Fruit fly (Drosophila melanogaster): Measurements from ENCODE around the gene Mnt.

Mnt gene

DNA sequence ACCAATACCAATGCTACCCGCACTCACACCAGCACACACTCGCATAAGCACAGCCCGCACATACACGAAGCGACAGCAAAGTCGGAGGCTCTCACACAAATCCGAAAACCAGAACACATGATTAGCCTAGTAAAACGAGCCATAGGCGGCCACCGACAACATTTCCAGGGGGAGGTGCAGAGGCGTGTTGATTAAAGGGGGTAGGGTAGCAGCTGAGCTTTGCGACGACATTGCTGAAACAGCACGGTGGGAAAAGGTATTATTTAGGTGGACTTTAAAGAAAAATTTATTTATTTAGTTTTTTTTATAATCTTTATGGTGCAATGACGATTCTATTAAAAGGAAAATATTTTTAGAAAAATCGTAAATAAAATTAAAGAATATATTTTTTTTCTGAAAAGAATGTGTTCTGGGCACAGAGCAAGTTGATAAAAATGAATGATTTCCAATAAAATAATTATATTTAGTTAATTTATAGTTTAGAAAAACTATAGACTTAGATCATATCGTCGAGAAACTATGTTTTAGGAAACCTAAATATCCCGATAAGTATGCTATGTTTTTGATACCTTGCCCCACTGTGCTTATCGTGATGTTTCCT lies 72.4 kb downstream of the Mnt start (continued):
- TF ChIP-seq insv (GFP tag; optimal IDR thresholded peaks at IDR 0.05), result peak in 1 of 2 experiments; percentile 35
- peak; percentile 96 for TF ChIP-seq CG12659 (GFP tag; optimal IDR thresholded peaks at IDR 0.05)
- TF ChIP-seq sc (optimal IDR thresholded peaks at IDR 0.05), result no peak
- TF ChIP-seq sc (GFP tag; optimal IDR thresholded peaks at IDR 0.05), result peak; percentile 86
- no peak for TF ChIP-seq nerfin-2 (GFP tag; IDR thresholded peaks at IDR 0.05; ENCODE audit: partially characterized antibody)
- TF ChIP-seq CG1792 (GFP tag; optimal IDR thresholded peaks at IDR 0.05), result no peak
- no peak for TF ChIP-seq CG13624 (GFP tag; optimal IDR thresholded peaks at IDR 0.05)
- TF ChIP-seq CG18262 (tag; optimal IDR thresholded peaks at IDR 0.05), result peak; percentile 96
- no peak for TF ChIP-seq CG1024 (GFP tag; IDR thresholded peaks at IDR 0.05)
- no peak for TF ChIP-seq bab2 (GFP tag; optimal IDR thresholded peaks at IDR 0.05)
- TF ChIP-seq CG4328 (GFP tag; optimal IDR thresholded peaks at IDR 0.05), result peak; percentile 86
- TF ChIP-seq Ssrp (tag; optimal IDR thresholded peaks at IDR 0.05), result peak; percentile 84
- peak; percentile 22 for TF ChIP-seq Lhr (GFP tag; optimal IDR thresholded peaks at IDR 0.05)
- TF ChIP-seq MBD-R2 (GFP tag; IDR thresholded peaks at IDR 0.05), result peak; percentile 34; the same call in 1 of the 2 replicates
- peak; percentile 45 for TF ChIP-seq Oaz (GFP tag; IDR thresholded peaks at IDR 0.05)
- TF ChIP-seq row (GFP tag; IDR thresholded peaks at IDR 0.05), result peak; percentile 73
- TF ChIP-seq stc (GFP tag; IDR thresholded peaks at IDR 0.05), result peak; percentile 65
- TF ChIP-seq peb (GFP tag; IDR thresholded peaks at IDR 0.05), result peak; percentile 63; the same call in 1 of the 2 replicates
- TF ChIP-seq gt (GFP tag; IDR thresholded peaks at IDR 0.05), result peak; percentile 27; the same call in 1 of the 2 replicates
- TF ChIP-seq CG3726 (GFP tag; IDR thresholded peaks at IDR 0.05), result peak; percentile 87; the same call in 2 of the 3 replicates
- no peak for TF ChIP-seq pho (GFP tag; optimal IDR thresholded peaks at IDR 0.05)
- TF ChIP-seq Mrtf (GFP tag; IDR thresholded peaks at IDR 0.05), result peak; percentile 26; the same call in 1 of the 3 replicates
- TF ChIP-seq tna (GFP tag; IDR thresholded peaks at IDR 0.05; ENCODE audit: partially characterized antibody), result no peak
- peak; percentile 70 for TF ChIP-seq CG33557 (GFP tag; optimal IDR thresholded peaks at IDR 0.05)
- no peak for TF ChIP-seq HmgD (GFP tag; optimal IDR thresholded peaks at IDR 0.05)
- peak; percentile 87 for TF ChIP-seq HHEX (GFP tag; optimal IDR thresholded peaks at IDR 0.05)
- no peak for TF ChIP-seq CG4360 (GFP tag; IDR thresholded peaks at IDR 0.05)
- TF ChIP-seq ci (GFP tag; IDR thresholded peaks at IDR 0.05), result peak; percentile 44
- TF ChIP-seq CG15601 (tag; optimal IDR thresholded peaks at IDR 0.05), result peak; percentile 80
- TF ChIP-seq CG7556 (GFP tag; optimal IDR thresholded peaks at IDR 0.05), result peak; percentile 97
- no peak for TF ChIP-seq Myb (GFP tag; optimal IDR thresholded peaks at IDR 0.05)
- TF ChIP-seq lmd (GFP tag; IDR thresholded peaks at IDR 0.05), result no peak; the same call in none of the 2 replicates
- peak; percentile 21 for TF ChIP-seq CG17568 (GFP tag; optimal IDR thresholded peaks at IDR 0.05)
- TF ChIP-seq cad (GFP tag; optimal IDR thresholded peaks at IDR 0.05), result no peak
- peak in 1 of 2 experiments; percentile 72 for TF ChIP-seq Eip74EF (GFP tag; optimal IDR thresholded peaks at IDR 0.05)
- TF ChIP-seq CG6791 (GFP tag; IDR thresholded peaks at IDR 0.05; ENCODE audit: partially characterized antibody), result peak; percentile 50; the same call in 1 of the 3 replicates
- TF ChIP-seq H2.0 (GFP tag; IDR thresholded peaks at IDR 0.05), result peak; percentile 65
- TF ChIP-seq CG8281 (tag; optimal IDR thresholded peaks at IDR 0.05), result peak; percentile 39
- TF ChIP-seq Sry-β (GFP tag; optimal IDR thresholded peaks at IDR 0.05), result peak; percentile 48
- peak; percentile 87 for TF ChIP-seq PHDP (tag; optimal IDR thresholded peaks at IDR 0.05)
- TF ChIP-seq kah (GFP tag; optimal IDR thresholded peaks at IDR 0.05), result peak; percentile 61
- peak; percentile 46 for TF ChIP-seq CG8359 (GFP tag; optimal IDR thresholded peaks at IDR 0.05; ENCODE audit: borderline replicate concordance)
- TF ChIP-seq kni (GFP tag; optimal IDR thresholded peaks at IDR 0.05), result no peak
- TF ChIP-seq CG12299 (tag; optimal IDR thresholded peaks at IDR 0.05), result peak; percentile 69
- peak; percentile 86 for TF ChIP-seq CG6689 (GFP tag; IDR thresholded peaks at IDR 0.05)
- peak; percentile 68; the same call in 2 of the 3 replicates for TF ChIP-seq CG11560 (tag; IDR thresholded peaks at IDR 0.05)
- TF ChIP-seq pb (GFP tag; optimal IDR thresholded peaks at IDR 0.05), result no peak
- no peak for TF ChIP-seq p53 (GFP tag; optimal IDR thresholded peaks at IDR 0.05)
- peak; percentile 24 for TF ChIP-seq psq (GFP tag; optimal IDR thresholded peaks at IDR 0.05)
- TF ChIP-seq Poxn (GFP tag; IDR thresholded peaks at IDR 0.05), result no peak; the same call in 1 of the 2 replicates
